Fruit fly (Drosophila melanogaster) whole organism, embryonic: Measurements from ENCODE around the gene CG34268.

Experiments used
- CG10321 ChIP-seq: fragments of 200-800 bp; sonication (Bioruptor generic); IDR thresholded peaks from 2 replicates; pipeline ENCODE4 v1.3.6; 2022; ENCODE audit warnings: missing biosample characterization, missing genetic modification characterization
- CG10462 ChIP-seq: fragments of 200-800 bp; sonication (Bioruptor generic); optimal IDR thresholded peaks from 2 replicates; lab custom pipeline; 2016; ENCODE audit warnings: missing biosample characterization, missing genetic modification characterization
- CG1233 ChIP-seq: fragments of 200-800 bp; sonication (Bioruptor generic); optimal IDR thresholded peaks from 4 replicates; lab custom pipeline; 2018; ENCODE audit warnings: missing biosample characterization, mild to moderate bottlenecking, missing genetic modification characterization
- CG14710 ChIP-seq: fragments of 200-800 bp; sonication (Bioruptor generic); optimal IDR thresholded peaks from 3 replicates; lab custom pipeline; 2019; ENCODE audit warnings: missing biosample characterization, mild to moderate bottlenecking, missing genetic modification characterization, moderate library complexity
- CG15011 ChIP-seq: fragments of 200-800 bp; sonication (Bioruptor generic); optimal IDR thresholded peaks from 3 replicates; lab custom pipeline; 2018; ENCODE audit warnings: missing biosample characterization, mild to moderate bottlenecking, missing genetic modification characterization
- CG15269 ChIP-seq: fragments of 200-800 bp; sonication (Bioruptor generic); optimal IDR thresholded peaks from 2 replicates; lab custom pipeline; 2018; ENCODE audit warnings: missing biosample characterization, mild to moderate bottlenecking, missing genetic modification characterization, moderate library complexity
- CG17385 ChIP-seq: fragments of 200-800 bp; sonication (Bioruptor generic); optimal IDR thresholded peaks from 3 replicates; lab custom pipeline; 2018; ENCODE audit warnings: missing biosample characterization, mild to moderate bottlenecking, missing genetic modification characterization
- CG17612 ChIP-seq: fragments of 200-800 bp; sonication (Bioruptor generic); IDR thresholded peaks from 2 replicates; pipeline ENCODE4 v1.3.6; 2022; ENCODE audit warnings: missing biosample characterization, missing genetic modification characterization
- CG17802 ChIP-seq: fragments of 200-800 bp; sonication (Bioruptor generic); optimal IDR thresholded peaks from 2 replicates; lab custom pipeline; 2018; ENCODE audit warnings: missing biosample characterization, mild to moderate bottlenecking, missing genetic modification characterization, moderate library complexity
- CG4404 ChIP-seq: fragments of 200-800 bp; sonication (Bioruptor generic); IDR thresholded peaks from 2 replicates; pipeline ENCODE4 v1.3.6; 2022; ENCODE audit warnings: missing biosample characterization, missing genetic modification characterization
- CG5953 ChIP-seq: fragments of 200-800 bp; sonication (Bioruptor generic); IDR thresholded peaks from 2 replicates; pipeline ENCODE4 v1.3.6; 2022; ENCODE audit warnings: missing biosample characterization, missing genetic modification characterization
- CG6683 ChIP-seq: fragments of 200-800 bp; sonication (Bioruptor generic); optimal IDR thresholded peaks from 2 replicates; lab custom pipeline; 2017; ENCODE audit warnings: missing biosample characterization, mild to moderate bottlenecking, missing genetic modification characterization, missing genetic modification reagents
- CG6689 ChIP-seq: fragments of 200-800 bp; sonication (Bioruptor generic); IDR thresholded peaks from 2 replicates; pipeline ENCODE4 v1.3.6; 2022; ENCODE audit warnings: missing biosample characterization, missing genetic modification characterization
- CG8089 ChIP-seq: fragments of 200-800 bp; sonication (Bioruptor generic); optimal IDR thresholded peaks from 3 replicates; lab custom pipeline; 2016; ENCODE audit warnings: missing biosample characterization, missing genetic modification characterization
- CG8388 ChIP-seq: fragments of 200-800 bp; sonication (Bioruptor generic); optimal IDR thresholded peaks from 2 replicates; lab custom pipeline; 2019; ENCODE audit warnings: missing biosample characterization, mild to moderate bottlenecking, missing genetic modification characterization, moderate library complexity
- CG9932 ChIP-seq: fragments of 200-800 bp; sonication (Bioruptor generic); IDR thresholded peaks from 2 replicates; pipeline ENCODE4 v1.3.6; 2022; ENCODE audit warnings: missing biosample characterization, missing genetic modification characterization
- Dad ChIP-seq: fragments of 200-800 bp; sonication (Bioruptor generic); optimal IDR thresholded peaks from 3 replicates; lab custom pipeline; 2016; ENCODE audit warnings: missing biosample characterization, missing genetic modification characterization
- E2f2 ChIP-seq: fragments of 200-800 bp; sonication (Bioruptor generic); IDR thresholded peaks from 2 replicates; pipeline ENCODE4 v1.3.6; 2022; ENCODE audit warnings: missing biosample characterization, missing genetic modification characterization
- ERR ChIP-seq: fragments of 200-800 bp; sonication (Bioruptor generic); optimal IDR thresholded peaks from 2 replicates; lab custom pipeline; 2016; ENCODE audit warnings: missing biosample characterization, missing genetic modification characterization
- Ets65A ChIP-seq: fragments of 200-800 bp; sonication (Bioruptor generic); peaks from one replicate; lab custom pipeline; 2016; ENCODE audit warnings: missing biosample characterization, missing genetic modification characterization
- Fer3 ChIP-seq: fragments of 200-800 bp; sonication (Bioruptor generic); optimal IDR thresholded peaks from 2 replicates; lab custom pipeline; 2018; ENCODE audit warnings: missing biosample characterization, mild to moderate bottlenecking, missing genetic modification characterization, moderate library complexity
- HLH54F ChIP-seq: fragments of 200-800 bp; sonication (Bioruptor generic); optimal IDR thresholded peaks from 3 replicates; lab custom pipeline; 2016; ENCODE audit warnings: missing biosample characterization, missing genetic modification characterization
- Hand ChIP-seq: fragments of 200-800 bp; sonication (Bioruptor generic); optimal IDR thresholded peaks from 2 replicates; lab custom pipeline; 2017; ENCODE audit warnings: mild to moderate bottlenecking, missing biosample characterization, missing genetic modification reagents, missing genetic modification characterization
- Hmx ChIP-seq: fragments of 200-800 bp; sonication (Bioruptor generic); optimal IDR thresholded peaks from 2 replicates; lab custom pipeline; 2016; ENCODE audit warnings: missing biosample characterization, missing genetic modification characterization
- Hr39 ChIP-seq: fragments of >200 bp; optimal IDR thresholded peaks from 2 replicates; lab custom pipeline; 2017
- Hr51 ChIP-seq, 2 experiments: fragments of 200-800 bp; sonication (Bioruptor generic); optimal IDR thresholded peaks; 2 replicates in 1 of 2; 3 replicates in 1 of 2; lab custom pipeline; 2016 to 2018; ENCODE audit warnings: missing biosample characterization in 2 of 2, missing genetic modification characterization in 2 of 2, mild to moderate bottlenecking in 1 of 2, moderate library complexity in 1 of 2
- Kr ChIP-seq: fragments of 200-800 bp; sonication (Bioruptor generic); optimal IDR thresholded peaks from 2 replicates; lab custom pipeline; 2017; ENCODE audit warnings: missing biosample characterization, mild to moderate bottlenecking, missing genetic modification characterization
- Mrtf ChIP-seq: fragments of 200-800 bp; sonication (Bioruptor generic); IDR thresholded peaks from 3 replicates; pipeline ENCODE4 v1.3.6; 2022; ENCODE audit warnings: missing biosample characterization, missing genetic modification characterization
- Nf-YB ChIP-seq: fragments of 200-800 bp; sonication (Bioruptor generic); optimal IDR thresholded peaks from 3 replicates; lab custom pipeline; 2019; ENCODE audit warnings: missing biosample characterization, mild to moderate bottlenecking, missing genetic modification characterization, moderate library complexity
- Nf-YC ChIP-seq: fragments of 200-800 bp; optimal IDR thresholded peaks from 3 replicates; lab custom pipeline; 2019; ENCODE audit warnings: missing biosample characterization, mild to moderate bottlenecking, missing genetic modification characterization, moderate library complexity
- Oli ChIP-seq: fragments of 200-800 bp; sonication (Bioruptor generic); optimal IDR thresholded peaks from 2 replicates; lab custom pipeline; 2018; ENCODE audit warnings: missing biosample characterization, mild to moderate bottlenecking, missing genetic modification characterization, moderate library complexity
- Optix ChIP-seq: fragments of 200-800 bp; sonication (Bioruptor generic); IDR thresholded peaks from 3 replicates; pipeline ENCODE4 v1.3.6; 2022; ENCODE audit warnings: missing biosample characterization, missing genetic modification characterization
- Tbp ChIP-seq: fragments of >200 bp; optimal IDR thresholded peaks from 2 replicates; lab custom pipeline; 2018; ENCODE audit warnings: missing biosample characterization, missing genetic modification characterization
- bsh ChIP-seq, 2 experiments: fragments of 200-800 bp; sonication (Bioruptor generic); optimal IDR thresholded peaks; 2 replicates each; lab custom pipeline; 2017 to 2018; ENCODE audit warnings: mild to moderate bottlenecking in 2 of 2, missing biosample characterization in 2 of 2, missing genetic modification characterization in 2 of 2, moderate library complexity in 1 of 2
- disco-r ChIP-seq: fragments of 200-800 bp; sonication (Bioruptor generic); optimal IDR thresholded peaks from 2 replicates; lab custom pipeline; 2016; ENCODE audit warnings: missing biosample characterization, missing genetic modification characterization
- dm ChIP-seq: fragments of 200-800 bp; sonication (Bioruptor generic); optimal IDR thresholded peaks from 3 replicates; lab custom pipeline; 2016; ENCODE audit warnings: missing biosample characterization, missing genetic modification characterization
- dysf ChIP-seq: fragments of 200-800 bp; sonication (Bioruptor generic); IDR thresholded peaks from 3 replicates; pipeline ENCODE4 v1.3.6; 2022; ENCODE audit warnings: missing biosample characterization, missing genetic modification characterization
- en ChIP-seq: fragments of 200-800 bp; sonication (Bioruptor generic); optimal IDR thresholded peaks from 2 replicates; lab custom pipeline; 2016; ENCODE audit warnings: missing biosample characterization, missing genetic modification characterization
- esg ChIP-seq: fragments of 200-800 bp; sonication (Bioruptor generic); conservative IDR thresholded peaks from 2 replicates; pipeline ENCODE4 v1.3.6; 2022; ENCODE audit warnings: missing biosample characterization, missing genetic modification characterization
- eyg ChIP-seq: fragments of 200-800 bp; sonication (Bioruptor generic); optimal IDR thresholded peaks from 3 replicates; lab custom pipeline; 2016; ENCODE audit warnings: missing biosample characterization, missing genetic modification characterization
- gfzf ChIP-seq: fragments of 200-800 bp; sonication (Bioruptor generic); optimal IDR thresholded peaks from 2 replicates; lab custom pipeline; 2016; ENCODE audit warnings: missing biosample characterization, mild to moderate bottlenecking, missing genetic modification characterization, moderate library complexity
- hb ChIP-seq: fragments of 200-800 bp; sonication (Bioruptor generic); IDR thresholded peaks from 3 replicates; pipeline ENCODE4 v1.3.6; 2022; ENCODE audit warnings: missing biosample characterization, missing genetic modification characterization; ENCODE audit not compliant: partially characterized antibody
- jumu ChIP-seq: fragments of 200-800 bp; sonication (Bioruptor generic); optimal IDR thresholded peaks from 3 replicates; lab custom pipeline; 2016; ENCODE audit warnings: missing biosample characterization, missing genetic modification characterization
- lola ChIP-seq, 3 experiments: fragments of >200 bp in 2 of 3; fragments of 200-800 bp in 1 of 3; sonication (Bioruptor generic) in 1 of 3; optimal IDR thresholded peaks; 2 replicates each; lab custom pipeline; 2017 to 2019; ENCODE audit warnings: missing biosample characterization in 3 of 3, missing genetic modification characterization in 3 of 3, mild to moderate bottlenecking in 1 of 3, moderate library complexity in 1 of 3
- oc ChIP-seq: fragments of 200-800 bp; sonication (Bioruptor generic); optimal IDR thresholded peaks from 2 replicates; lab custom pipeline; 2018; ENCODE audit warnings: missing biosample characterization, mild to moderate bottlenecking, missing genetic modification characterization, moderate library complexity
- schlank ChIP-seq: fragments of 200-800 bp; sonication (Bioruptor generic); optimal IDR thresholded peaks from 2 replicates; lab custom pipeline; 2018; ENCODE audit warnings: missing biosample characterization, mild to moderate bottlenecking, missing genetic modification characterization
- sr ChIP-seq: fragments of 200-800 bp; sonication (Bioruptor generic); IDR thresholded peaks from 3 replicates; pipeline ENCODE4 v1.3.6; 2022; ENCODE audit warnings: missing biosample characterization, missing genetic modification characterization
- tgo ChIP-seq: fragments of 200-800 bp; sonication (Bioruptor generic); IDR thresholded peaks from 3 replicates; pipeline ENCODE4 v1.3.6; 2022; ENCODE audit warnings: missing biosample characterization, missing genetic modification characterization
- trem ChIP-seq: fragments of 200-800 bp; optimal IDR thresholded peaks from 3 replicates; lab custom pipeline; 2019; ENCODE audit warnings: missing biosample characterization, mild to moderate bottlenecking, missing genetic modification characterization, moderate library complexity
- zf30C ChIP-seq: fragments of 200-800 bp; sonication (Bioruptor generic); optimal IDR thresholded peaks from 3 replicates; lab custom pipeline; 2018; ENCODE audit warnings: missing biosample characterization, mild to moderate bottlenecking, missing genetic modification characterization

The CG34268 gene

DNA sequence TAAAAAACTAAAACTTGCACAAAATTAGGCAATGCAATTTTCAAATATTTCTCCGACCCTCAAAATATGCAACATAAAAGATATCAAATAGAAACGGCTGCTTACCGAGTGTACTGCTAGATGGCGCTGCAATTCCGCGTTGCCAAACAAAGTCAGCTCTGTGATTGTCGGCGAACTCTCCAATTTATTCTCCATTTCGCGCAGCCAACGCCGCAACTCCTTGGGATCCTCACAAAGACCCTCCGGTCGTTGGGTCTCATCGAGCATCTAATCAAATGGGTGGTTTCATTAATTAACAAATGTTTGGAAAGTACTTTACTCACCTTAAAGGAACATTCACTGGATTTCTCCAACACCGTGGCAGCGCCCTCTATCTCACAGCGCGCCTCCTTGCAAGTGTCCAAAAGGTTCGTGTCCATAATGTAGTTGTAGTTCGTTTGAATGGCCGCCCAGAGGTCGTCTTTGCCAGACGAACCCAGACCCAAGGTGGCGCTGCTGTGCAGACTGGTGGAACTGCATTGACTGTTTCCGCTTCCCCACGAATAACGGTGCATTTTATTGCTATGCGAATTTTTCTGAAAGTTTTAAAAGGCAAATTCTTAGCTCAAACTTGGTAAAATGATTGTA, 5.1 kb downstream of the CG34268 start (continued):
- TF ChIP-seq CG1233, result peak; percentile 45
- TF ChIP-seq Fer3 (tag; lab: Kevin White, UChicago), result peak; percentile 29
- no peak for TF ChIP-seq Tbp (GFP tag; lab: Kevin White, UChicago)
- TF ChIP-seq Nf-YC (tag; lab: Kevin White, UChicago), result peak; percentile 49
- peak; percentile 1 for TF ChIP-seq trem (tag; lab: Kevin White, UChicago)
- TF ChIP-seq Hand (GFP tag; lab: Kevin White, UChicago), result no peak
- TF ChIP-seq esg (GFP tag; lab: Robert Waterston, UW), result peak; percentile 51
- TF ChIP-seq CG17802 (tag; lab: Kevin White, UChicago), result peak; percentile 49
- no peak for TF ChIP-seq Hmx
- peak; percentile 61 for TF ChIP-seq eyg (GFP tag; lab: Kevin White, UChicago)
- peak; percentile 41 for TF ChIP-seq oc (tag; lab: Kevin White, UChicago)
- peak; percentile 18 for TF ChIP-seq gfzf (GFP tag; lab: Kevin White, UChicago)
- TF ChIP-seq Hr39 (lab: Kevin White, UChicago), result no peak
- TF ChIP-seq CG8089 (GFP tag; lab: Kevin White, UChicago), result peak; percentile 88
- no peak for TF ChIP-seq CG8388 (GFP tag; lab: Kevin White, UChicago)
- TF ChIP-seq sr (GFP tag; lab: Robert Waterston, UW), result peak; percentile 67; the same call in 2 of the 3 replicates
- TF ChIP-seq CG10321 (GFP tag; lab: Robert Waterston, UW), result 0 out of 2 replicates have a peak, but pooled peaks have one; percentile 13
- peak; percentile 40; the same call in 1 of the 2 replicates for TF ChIP-seq CG5953 (GFP tag; lab: Robert Waterston, UW)
- TF ChIP-seq CG6689 (GFP tag; lab: Robert Waterston, UW), result peak; percentile 41; the same call in 1 of the 2 replicates
- peak; percentile 54 to 69 for TF ChIP-seq Hr51 (GFP tag; optimal IDR thresholded peaks at IDR 0.05; lab: Kevin White, UChicago)
- TF ChIP-seq schlank, result no peak
- no peak for TF ChIP-seq hb (GFP tag; lab: Robert Waterston, UW)
- peak; percentile 51 for TF ChIP-seq CG10462 (GFP tag; lab: Kevin White, UChicago)
- TF ChIP-seq Oli (tag; lab: Kevin White, UChicago), result peak; percentile 50
- peak; percentile 81 for TF ChIP-seq Mrtf (GFP tag; lab: Robert Waterston, UW)
- TF ChIP-seq disco-r (GFP tag; lab: Kevin White, UChicago), result peak; percentile 24
- peak; percentile 82 for TF ChIP-seq CG9932 (GFP tag; lab: Robert Waterston, UW)
- peak; percentile 54 for TF ChIP-seq CG15269
- peak; percentile 85 for TF ChIP-seq jumu (GFP tag; lab: Kevin White, UChicago)
- TF ChIP-seq CG14710, result peak; percentile 54
- peak; percentile 65 for TF ChIP-seq dm (GFP tag; lab: Kevin White, UChicago)
- TF ChIP-seq CG17612 (GFP tag; lab: Robert Waterston, UW), result 0 out of 2 replicates have a peak, but pooled peaks have one; percentile 38
- TF ChIP-seq Kr (GFP tag; lab: Kevin White, UChicago), result no peak
- TF ChIP-seq bsh (GFP tag; optimal IDR thresholded peaks at IDR 0.05; lab: Kevin White, UChicago), result peak in 1 of 2 experiments; percentile 58
- TF ChIP-seq CG17385 (GFP tag; lab: Kevin White, UChicago), result peak; percentile 57
- TF ChIP-seq lola (GFP tag; optimal IDR thresholded peaks at IDR 0.05; lab: Kevin White, UChicago), result peak in 1 of 3 experiments; percentile 24
- peak; percentile 60 for TF ChIP-seq en
- peak; percentile 78 for TF ChIP-seq dysf (GFP tag; lab: Robert Waterston, UW)
- no peak for TF ChIP-seq CG15011
- peak; percentile 75 for TF ChIP-seq tgo (GFP tag; lab: Robert Waterston, UW)
- TF ChIP-seq E2f2 (GFP tag; lab: Robert Waterston, UW), result peak; percentile 27; the same call in 1 of the 2 replicates
- TF ChIP-seq ERR (GFP tag; lab: Kevin White, UChicago), result peak; percentile 30
- TF ChIP-seq CG6683 (GFP tag; lab: Kevin White, UChicago), result no peak
- peak; percentile 99 for TF ChIP-seq Ets65A (GFP tag; lab: Kevin White, UChicago)
- no peak for TF ChIP-seq zf30C (GFP tag; lab: Kevin White, UChicago)
- peak; percentile 9 for TF ChIP-seq Nf-YB (GFP tag; lab: Kevin White, UChicago)
- peak; percentile 73 for TF ChIP-seq HLH54F (GFP tag; lab: Kevin White, UChicago)
- peak; percentile 66 for TF ChIP-seq Dad (GFP tag; lab: Kevin White, UChicago)
- TF ChIP-seq Optix (GFP tag; lab: Robert Waterston, UW), result peak; percentile 69; the same call in 2 of the 3 replicates
- peak; percentile 46; the same call in 1 of the 2 replicates for TF ChIP-seq CG4404 (GFP tag; lab: Robert Waterston, UW)
